Fruit fly (Drosophila melanogaster): ENCODE data around the gene Arts.

Gene Arts

DNA sequence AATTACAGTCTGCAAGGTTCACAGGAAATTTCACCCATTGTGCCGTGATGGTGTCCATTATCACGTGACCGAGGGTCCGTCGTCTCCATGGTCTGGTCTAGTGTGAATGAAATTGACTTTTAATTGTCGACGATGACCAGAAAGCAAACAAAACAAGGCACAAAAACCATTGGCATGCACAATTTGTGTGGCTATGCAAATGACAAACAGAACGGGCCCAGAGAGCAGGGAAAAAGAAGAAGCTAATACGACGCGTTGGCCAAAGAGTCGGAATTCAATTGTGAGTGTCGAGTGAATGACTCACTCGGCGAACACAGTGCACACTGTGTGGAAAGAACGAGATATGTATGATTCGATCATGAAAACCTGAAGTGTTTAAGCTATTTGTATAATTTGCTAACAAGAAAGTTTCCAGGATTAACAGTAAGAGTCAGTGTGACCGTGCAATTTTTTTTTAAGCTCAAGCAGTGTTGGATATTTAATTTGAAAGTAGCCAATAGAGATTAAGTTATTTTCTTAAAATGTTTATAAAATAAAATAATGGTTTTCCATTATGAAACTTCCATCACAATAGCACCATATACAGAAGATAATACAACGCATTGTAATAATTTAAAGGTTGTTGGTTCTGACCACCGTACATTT, 33.0 kb downstream of the Arts start (continued):
- TF ChIP-seq CG18011 (GFP tag; optimal IDR thresholded peaks at IDR 0.05) (no peak), esg (GFP tag; conservative IDR thresholded peaks at IDR 0.05) (peak; percentile 26; the same call in 1 of the 2 replicates), CG6689 (GFP tag; IDR thresholded peaks at IDR 0.05) (no peak), CG7271 (tag; optimal IDR thresholded peaks at IDR 0.05) (no peak), CG13123 (GFP tag; optimal IDR thresholded peaks at IDR 0.05) (no peak), sob (GFP tag; IDR thresholded peaks at IDR 0.05) (0 out of 2 replicates have a peak, but pooled peaks have one; percentile 18), CG34224 (GFP tag; IDR thresholded peaks at IDR 0.05; ENCODE audit: partially characterized antibody) (no peak), mirr (GFP tag; optimal IDR thresholded peaks at IDR 0.05) (no peak), sens-2 (GFP tag; IDR thresholded peaks at IDR 0.05) (no peak), CG15601 (tag; optimal IDR thresholded peaks at IDR 0.05) (peak; percentile 30), CG17359 (tag; optimal IDR thresholded peaks at IDR 0.05) (peak; percentile 15), Nf-YC (tag; optimal IDR thresholded peaks at IDR 0.05) (no peak), GATAe (GFP tag; conservative IDR thresholded peaks at IDR 0.05) (no peak), CG2678 (tag; optimal IDR thresholded peaks at IDR 0.05) (peak; percentile 59), pb (GFP tag; optimal IDR thresholded peaks at IDR 0.05) (no peak), crol (GFP tag; IDR thresholded peaks at IDR 0.05) (no peak), Hmx (GFP tag; optimal IDR thresholded peaks at IDR 0.05) (no peak), CG6175 (GFP tag; IDR thresholded peaks at IDR 0.05) (no peak), NK7.1 (GFP tag; optimal IDR thresholded peaks at IDR 0.05) (no peak), NfI (GFP tag; optimal IDR thresholded peaks at IDR 0.05) (peak; percentile 26), sisA (GFP tag; IDR thresholded peaks at IDR 0.05) (no peak), sima (GFP tag; optimal IDR thresholded peaks at IDR 0.05) (no peak), CG3847 (GFP tag; IDR thresholded peaks at IDR 0.05) (no peak), hb (GFP tag; IDR thresholded peaks at IDR 0.05; ENCODE audit: partially characterized antibody) (no peak), chm (GFP tag; IDR thresholded peaks at IDR 0.05) (no peak), Awh (GFP tag; IDR thresholded peaks at IDR 0.05) (no peak), CG13775 (GFP tag; optimal IDR thresholded peaks at IDR 0.05) (no peak), YL-1 (GFP tag; optimal IDR thresholded peaks at IDR 0.05) (no peak), CG4360 (GFP tag; IDR thresholded peaks at IDR 0.05) (no peak), CG14667 (GFP tag; IDR thresholded peaks at IDR 0.05) (no peak), nerfin-1 (tag; optimal IDR thresholded peaks at IDR 0.05) (no peak), CG15479 (GFP tag; optimal IDR thresholded peaks at IDR 0.05) (no peak), ftz-f1 (GFP tag; optimal IDR thresholded peaks at IDR 0.05) (no peak), CG3407 (GFP tag; optimal IDR thresholded peaks at IDR 0.05) (no peak), CG8290 (GFP tag; optimal IDR thresholded peaks at IDR 0.05) (no peak), CG8290 (tag; optimal IDR thresholded peaks at IDR 0.05) (no peak), zf30C (GFP tag; optimal IDR thresholded peaks at IDR 0.05) (no peak), pzg (GFP tag; optimal IDR thresholded peaks at IDR 0.05) (no peak), ttk (GFP tag; IDR thresholded peaks at IDR 0.05) (no peak), CG15011 (GFP tag; optimal IDR thresholded peaks at IDR 0.05) (no peak), Atf-2 (GFP tag; optimal IDR thresholded peaks at IDR 0.05) (no peak), CG13287 (GFP tag; IDR thresholded peaks at IDR 0.05; ENCODE audit: partially characterized antibody) (no peak), Dad (GFP tag; optimal IDR thresholded peaks at IDR 0.05) (no peak), schlank (tag; optimal IDR thresholded peaks at IDR 0.05) (no peak), tgo (GFP tag; IDR thresholded peaks at IDR 0.05) (no peak), CG10543 (GFP tag; optimal IDR thresholded peaks at IDR 0.05) (no peak), MTF-1 (GFP tag; optimal IDR thresholded peaks at IDR 0.05; ENCODE audit: borderline replicate concordance) (no peak), CG3726 (GFP tag; IDR thresholded peaks at IDR 0.05) (no peak), CG9437 (GFP tag; optimal IDR thresholded peaks at IDR 0.05) (peak; percentile 15), pnt (GFP tag; optimal IDR thresholded peaks at IDR 0.05) (no peak), grau (tag; optimal IDR thresholded peaks at IDR 0.05) (peak; percentile 81)

Measured in whole organism, embryonic.